Fruit fly (Drosophila melanogaster): Measurements from ENCODE around the gene PRL-1.

Gene PRL-1

DNA sequence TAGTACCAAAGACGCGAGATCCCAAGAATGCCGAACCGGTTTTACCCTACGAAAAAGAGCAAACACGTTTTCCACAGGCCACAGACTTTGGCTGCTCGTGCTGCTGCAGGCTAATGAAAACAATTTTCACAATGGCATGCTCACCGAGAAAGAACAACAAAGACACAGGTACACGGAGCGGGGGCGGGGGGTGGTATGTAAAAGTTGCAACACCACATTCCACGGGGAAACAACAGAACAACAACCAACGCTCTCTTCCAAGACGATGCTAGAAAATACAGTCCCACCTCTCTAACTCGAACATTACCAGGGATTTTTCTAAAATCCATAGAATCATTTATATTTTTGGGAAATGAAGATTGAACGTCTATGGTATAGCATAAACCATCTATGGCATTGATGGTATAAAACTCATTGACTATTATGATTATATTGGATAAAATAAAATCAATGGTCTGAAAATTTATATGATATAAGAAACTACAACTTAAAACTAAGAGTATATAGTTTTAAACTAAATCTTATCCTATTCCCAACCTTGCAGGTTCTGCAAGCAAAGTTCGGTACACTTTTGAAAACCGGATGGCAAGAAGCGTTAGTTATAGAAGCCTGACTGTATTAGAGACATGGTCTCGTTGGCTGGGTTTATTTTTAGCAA is 24.1 kb upstream of the PRL-1 start (continued):
- TF ChIP-seq achi (GFP tag; optimal IDR thresholded peaks at IDR 0.05) (peak; percentile 50), Eip78C (GFP tag) (peak; percentile 67), OdsH (GFP tag; optimal IDR thresholded peaks at IDR 0.05) (peak; percentile 44), CG7368 (GFP tag; optimal IDR thresholded peaks at IDR 0.05) (no peak), acj6 (GFP tag; optimal IDR thresholded peaks at IDR 0.05) (peak; percentile 50), Ets96B (tag; optimal IDR thresholded peaks at IDR 0.05) (peak; percentile 38), CG3919 (GFP tag; optimal IDR thresholded peaks at IDR 0.05) (peak; percentile 1), CG6854 (GFP tag; optimal IDR thresholded peaks at IDR 0.05) (no peak), CG1621 (tag; optimal IDR thresholded peaks at IDR 0.05) (no peak), fkh (GFP tag; optimal IDR thresholded peaks at IDR 0.05) (no peak), eg (GFP tag; IDR thresholded peaks at IDR 0.05) (no peak), net (GFP tag; optimal IDR thresholded peaks at IDR 0.05) (no peak), CG6792 (GFP tag; optimal IDR thresholded peaks at IDR 0.05) (no peak), dsx (GFP tag; optimal IDR thresholded peaks at IDR 0.05; ENCODE audit: poor library complexity, severe bottlenecking) (peak; percentile 16), Sox102F (GFP tag; optimal IDR thresholded peaks at IDR 0.05) (no peak), vri (GFP tag; optimal IDR thresholded peaks at IDR 0.05) (no peak), Eip75B (GFP tag; optimal IDR thresholded peaks at IDR 0.05) (peak; percentile 34)

- TF ChIP-seq CG6163 (GFP tag; IDR thresholded peaks at IDR 0.05) (peak; percentile 72), CG11762 (GFP tag; optimal IDR thresholded peaks at IDR 0.05; ENCODE audit: insufficient read depth) (peak; percentile 84), CG15336 (GFP tag; IDR thresholded peaks at IDR 0.05) (peak; percentile 94), CG10631 (GFP tag; optimal IDR thresholded peaks at IDR 0.05) (peak; percentile 95), CG8632 (GFP tag; optimal IDR thresholded peaks at IDR 0.05) (peak; percentile 79), ss (GFP tag; optimal IDR thresholded peaks at IDR 0.05) (peak; percentile 71 to 74), Sox15 (GFP tag; optimal IDR thresholded peaks at IDR 0.05) (peak; percentile 59), CG31627 (GFP tag; optimal IDR thresholded peaks at IDR 0.05) (peak; percentile 52), CG6808 (GFP tag; optimal IDR thresholded peaks at IDR 0.05) (peak; percentile 83), achi (GFP tag; optimal IDR thresholded peaks at IDR 0.05) (peak; percentile 93), CG11294 (GFP tag; IDR thresholded peaks at IDR 0.05) (peak; percentile 77), Blimp-1 (GFP tag; optimal IDR thresholded peaks at IDR 0.05) (peak; percentile 7), fd85E (GFP tag; optimal IDR thresholded peaks at IDR 0.05) (no peak), Sox102F (GFP tag; optimal IDR thresholded peaks at IDR 0.05) (peak; percentile 63), Sox14 (GFP tag; optimal IDR thresholded peaks at IDR 0.05) (peak; percentile 91), CG6792 (GFP tag; optimal IDR thresholded peaks at IDR 0.05) (peak; percentile 76), topi (GFP tag; optimal IDR thresholded peaks at IDR 0.05) (peak; percentile 73), CG10669 (GFP tag; optimal IDR thresholded peaks at IDR 0.05) (peak; percentile 83), CG7368 (GFP tag; optimal IDR thresholded peaks at IDR 0.05) (peak; percentile 70), Hr4 (GFP tag; optimal IDR thresholded peaks at IDR 0.05) (peak; percentile 98), salr (GFP tag; optimal IDR thresholded peaks at IDR 0.05) (peak; percentile 72 to 98), CG3919 (GFP tag; optimal IDR thresholded peaks at IDR 0.05) (peak; percentile 89), OdsH (GFP tag; optimal IDR thresholded peaks at IDR 0.05) (peak; percentile 93), vri (GFP tag; optimal IDR thresholded peaks at IDR 0.05) (peak; percentile 40), CG9139 (GFP tag; optimal IDR thresholded peaks at IDR 0.05) (peak; percentile 41), CG6854 (GFP tag; optimal IDR thresholded peaks at IDR 0.05) (peak; percentile 35), dsx (GFP tag; optimal IDR thresholded peaks at IDR 0.05; ENCODE audit: poor library complexity, severe bottlenecking) (peak; percentile 81), CG34406 (GFP tag; optimal IDR thresholded peaks at IDR 0.05) (peak; percentile 78), Hr39 (GFP tag; optimal IDR thresholded peaks at IDR 0.05) (peak; percentile 71), fkh (GFP tag; optimal IDR thresholded peaks at IDR 0.05) (peak; percentile 63), CG8319 (GFP tag; optimal IDR thresholded peaks at IDR 0.05) (peak; percentile 60), Smox (GFP tag; optimal IDR thresholded peaks at IDR 0.05) (peak; percentile 73), Lpt (GFP tag; optimal IDR thresholded peaks at IDR 0.05) (peak; percentile 94), CG6276 (GFP tag; optimal IDR thresholded peaks at IDR 0.05) (peak; percentile 92), spab (GFP tag; optimal IDR thresholded peaks at IDR 0.05) (peak; percentile 79), lz (GFP tag; optimal IDR thresholded peaks at IDR 0.05) (peak; percentile 79), esn (GFP tag; optimal IDR thresholded peaks at IDR 0.05) (peak; percentile 75), CG8119 (GFP tag; IDR thresholded peaks at IDR 0.05) (peak; percentile 94), net (GFP tag; optimal IDR thresholded peaks at IDR 0.05) (peak; percentile 95), Ets96B (tag; optimal IDR thresholded peaks at IDR 0.05) (peak; percentile 90), Met (GFP tag; optimal IDR thresholded peaks at IDR 0.05) (peak; percentile 81), eg (GFP tag; IDR thresholded peaks at IDR 0.05) (peak; percentile 82)
Measured at dm6 chr2L:16279774-16280252, 22.4 kb upstream of the PRL-1 start.
